Worm (Caenorhabditis elegans): ENCODE data around the gene denn-4.

The denn-4 gene

DNA sequence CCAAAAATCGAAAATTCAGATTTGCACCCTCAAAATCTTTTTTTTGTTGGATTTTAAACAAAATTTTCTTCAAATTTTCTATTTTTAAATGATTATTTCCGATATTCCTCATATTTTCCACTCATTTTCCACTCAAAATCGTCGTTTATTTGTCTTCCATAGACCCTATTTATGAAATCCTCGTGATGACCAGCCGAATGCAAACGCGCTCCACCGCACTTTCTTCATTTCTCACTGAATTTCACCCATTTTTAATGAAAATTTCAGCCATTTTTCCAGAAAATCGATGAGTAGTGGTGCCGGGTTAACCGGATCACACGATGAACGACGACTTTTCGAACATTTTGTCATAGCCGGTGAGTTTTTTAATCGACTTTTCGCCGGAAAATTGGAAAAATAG lies at the start of gene denn-4:
denn-4 (plus strand) TSS at position 280 of the 400 bp plus-strand sequence.
- peak; percentile 59 for TF ChIP-seq hlh-30 (tag; optimal IDR thresholded peaks at IDR 0.05; ENCODE audit: insufficient read depth)
- no peak for TF ChIP-seq madf-2 (tag; optimal IDR thresholded peaks at IDR 0.05)

DNA sequence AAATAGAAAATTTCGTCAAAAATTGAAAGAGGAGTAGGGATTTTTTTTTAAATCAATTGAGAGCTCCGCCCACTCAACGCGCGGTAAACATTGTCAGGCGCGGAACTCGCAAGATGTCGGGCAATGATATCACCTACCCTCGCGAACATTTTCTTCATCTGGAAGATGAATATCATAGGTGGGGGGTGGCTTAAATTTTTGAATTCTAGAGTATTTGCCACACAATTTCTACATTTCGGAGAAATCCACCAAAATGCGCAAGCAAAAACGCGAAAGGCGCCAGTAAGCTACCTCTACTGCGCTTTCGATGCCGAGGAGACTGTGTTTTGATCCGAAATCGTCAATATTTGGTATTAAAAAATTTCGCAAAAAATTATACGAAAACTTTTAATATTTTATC lies 45.3 kb upstream of the denn-4 start:
- TF ChIP-seq sox-2 (GFP tag; IDR thresholded peaks at IDR 0.05) (no peak), K09A11.1 (tag; optimal IDR thresholded peaks at IDR 0.05; ENCODE audit: insufficient read depth) (no peak), nfya-1 (tag; optimal IDR thresholded peaks at IDR 0.05) (no peak), ceh-48 (tag; optimal IDR thresholded peaks at IDR 0.05) (no peak), ceh-45 (GFP tag; IDR thresholded peaks at IDR 0.05) (no peak), zip-5 (tag; optimal IDR thresholded peaks at IDR 0.05) (no peak), pax-1 (tag; optimal IDR thresholded peaks at IDR 0.05) (no peak), che-1 (tag; optimal IDR thresholded peaks at IDR 0.05) (no peak), hlh-6 (tag; optimal IDR thresholded peaks at IDR 0.05) (no peak), ceh-30 (tag; optimal IDR thresholded peaks at IDR 0.05) (no peak), F13H6.1 (tag; optimal IDR thresholded peaks at IDR 0.05) (no peak), tbx-2 (tag; optimal IDR thresholded peaks at IDR 0.05) (no peak), dmd-4 (tag; optimal IDR thresholded peaks at IDR 0.05; ENCODE audit: borderline replicate concordance) (no peak), ama-1 (optimal IDR thresholded peaks at IDR 0.05) (no peak), syd-9 (tag; optimal IDR thresholded peaks at IDR 0.05) (no peak), ttx-3 (tag; optimal IDR thresholded peaks at IDR 0.05) (no peak), dve-1 (tag; optimal IDR thresholded peaks at IDR 0.05) (no peak), Y22D7AL.16 (tag; optimal IDR thresholded peaks at IDR 0.05) (no peak)

DNA sequence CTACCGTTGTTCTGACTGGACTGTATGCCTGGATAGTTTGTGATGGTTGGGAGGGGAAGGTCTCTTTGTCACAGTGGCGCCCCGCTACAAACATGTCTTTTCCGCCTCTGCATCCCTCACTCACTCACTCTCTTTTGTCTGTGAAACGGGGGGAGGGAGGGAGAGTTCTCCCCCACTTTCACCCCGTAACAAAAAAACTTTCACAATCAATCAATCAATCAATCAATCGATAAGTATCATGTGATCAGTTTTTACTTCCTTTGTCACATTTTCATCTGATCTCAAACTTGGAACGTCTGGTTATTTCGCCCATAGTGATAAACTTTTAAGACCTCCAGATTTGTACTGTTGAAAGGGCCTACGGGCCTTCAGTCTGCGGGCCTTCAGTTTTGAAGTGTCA lies 32.2 kb upstream of the denn-4 start:
- no peak for TF ChIP-seq ceh-45 (GFP tag; IDR thresholded peaks at IDR 0.05)
- no peak for TF ChIP-seq fkh-6 (tag; optimal IDR thresholded peaks at IDR 0.05)
- TF ChIP-seq nhr-232 (tag; optimal IDR thresholded peaks at IDR 0.05) = no peak
- no peak for TF ChIP-seq syd-9 (tag; optimal IDR thresholded peaks at IDR 0.05)
- no peak for TF ChIP-seq T23F11.4 (GFP tag; optimal IDR thresholded peaks at IDR 0.05)
- TF ChIP-seq pha-2 (tag; optimal IDR thresholded peaks at IDR 0.05) = no peak
- no peak for TF ChIP-seq dve-1 (tag; optimal IDR thresholded peaks at IDR 0.05)

DNA sequence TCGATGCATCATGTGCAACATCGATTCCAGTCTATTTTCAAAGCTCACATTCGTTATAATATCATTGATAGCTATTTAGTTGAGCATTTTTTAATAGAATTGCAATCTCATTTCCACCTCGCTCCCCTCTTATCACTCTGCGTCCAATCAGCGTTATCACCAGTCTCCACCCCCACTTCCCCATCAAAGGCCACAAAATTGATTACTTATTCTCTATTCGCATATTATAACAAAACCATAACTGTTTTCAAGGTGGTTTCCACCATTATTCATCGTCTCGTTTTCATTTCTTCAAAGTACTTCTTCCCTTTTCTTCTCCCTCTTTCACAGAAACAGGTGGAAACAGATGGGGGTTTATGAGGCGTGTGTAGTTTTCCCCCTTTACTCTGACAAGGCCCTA lies 31.2 kb upstream of the denn-4 start:
- TF ChIP-seq zip-5 (tag; optimal IDR thresholded peaks at IDR 0.05) = no peak
- TF ChIP-seq pax-1 (tag; optimal IDR thresholded peaks at IDR 0.05) = no peak
- no peak for TF ChIP-seq fax-1 (tag; optimal IDR thresholded peaks at IDR 0.05)
- TF ChIP-seq ceh-45 (GFP tag; IDR thresholded peaks at IDR 0.05) = no peak
- TF ChIP-seq sox-4 (tag; optimal IDR thresholded peaks at IDR 0.05) = no peak
- no peak for TF ChIP-seq Y22D7AL.16 (tag; optimal IDR thresholded peaks at IDR 0.05)
- no peak for TF ChIP-seq dve-1 (tag; optimal IDR thresholded peaks at IDR 0.05)
- TF ChIP-seq pha-2 (tag; optimal IDR thresholded peaks at IDR 0.05) = no peak
- no peak for TF ChIP-seq ceh-24 (tag; optimal IDR thresholded peaks at IDR 0.05)
- TF ChIP-seq elt-4 (tag; optimal IDR thresholded peaks at IDR 0.05) = no peak
- TF ChIP-seq ceh-9 (tag; optimal IDR thresholded peaks at IDR 0.05) = no peak
- no peak for TF ChIP-seq ceh-6 (GFP tag; optimal IDR thresholded peaks at IDR 0.05)
- TF ChIP-seq lin-11 (tag; optimal IDR thresholded peaks at IDR 0.05) = no peak

DNA sequence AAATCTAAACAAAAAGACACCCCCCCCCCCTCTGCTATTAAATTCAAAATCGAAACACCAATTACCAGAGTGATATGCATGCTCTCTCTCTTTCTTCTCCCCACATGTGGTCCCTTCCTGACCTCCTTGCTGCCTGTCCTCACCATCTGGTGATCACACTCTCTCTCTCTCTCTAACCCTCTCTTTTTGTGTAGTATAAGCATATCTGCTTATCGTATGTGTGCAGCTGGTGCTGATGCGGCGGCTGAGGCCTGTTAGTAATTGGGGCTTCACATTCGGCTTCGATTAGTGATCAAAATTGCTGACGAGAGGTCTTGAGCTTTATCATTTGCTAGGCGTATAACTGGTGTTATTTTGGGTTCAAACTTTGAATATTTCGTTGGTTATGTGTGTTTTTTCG lies 28.8 kb upstream of the denn-4 start:
- TF ChIP-seq odd-2 (tag; optimal IDR thresholded peaks at IDR 0.05) (no peak), tbx-2 (tag; optimal IDR thresholded peaks at IDR 0.05) (peak; percentile 22), ceh-45 (GFP tag; IDR thresholded peaks at IDR 0.05) (no peak), fax-1 (tag; optimal IDR thresholded peaks at IDR 0.05) (no peak), K02D7.2 (tag; optimal IDR thresholded peaks at IDR 0.05) (no peak), hlh-30 (tag; optimal IDR thresholded peaks at IDR 0.05; ENCODE audit: insufficient read depth) (no peak), tbx-7 (tag; optimal IDR thresholded peaks at IDR 0.05) (no peak), ceh-18 (tag; optimal IDR thresholded peaks at IDR 0.05) (no peak), fkh-10 (GFP tag; optimal IDR thresholded peaks at IDR 0.05) (no peak), pha-4 (tag; optimal IDR thresholded peaks at IDR 0.05) (no peak), zip-5 (tag; optimal IDR thresholded peaks at IDR 0.05) (no peak), hlh-13 (GFP tag; optimal IDR thresholded peaks at IDR 0.05) (no peak), lin-11 (tag; optimal IDR thresholded peaks at IDR 0.05) (no peak), hlh-8 (tag; optimal IDR thresholded peaks at IDR 0.05) (peak; percentile 96), F13H6.1 (tag; optimal IDR thresholded peaks at IDR 0.05) (no peak), che-1 (tag; optimal IDR thresholded peaks at IDR 0.05) (no peak), Y22D7AL.16 (tag; optimal IDR thresholded peaks at IDR 0.05) (no peak), gmeb-2 (tag; optimal IDR thresholded peaks at IDR 0.05) (no peak), ets-4 (tag; optimal IDR thresholded peaks at IDR 0.05) (no peak), pqm-1 (tag; optimal IDR thresholded peaks at IDR 0.05) (no peak), unc-42 (tag; optimal IDR thresholded peaks at IDR 0.05) (peak; percentile 8), ref-2 (tag; optimal IDR thresholded peaks at IDR 0.05) (no peak), elt-4 (tag; optimal IDR thresholded peaks at IDR 0.05) (no peak), ceh-31 (tag; optimal IDR thresholded peaks at IDR 0.05) (peak; percentile 8)
